Worm (Caenorhabditis elegans): Measurements from ENCODE around the gene T03F6.9.
"Not testable (repeated sequence)": the region's sequence is repeated elsewhere in the genome, so short reads cannot be mapped to it uniquely, and the experiment has no call there.

The T03F6.9 gene

ce11 chrIII:13404418-13404817 lies 33.5 kb upstream of the T03F6.9 start, which contains the start of gene ttr-52:
Gene ttr-52, plus strand, starts transcription at chrIII:13404718.
- TF ChIP-seq mab-5 (tag; optimal IDR thresholded peaks at IDR 0.05) (no peak), ceh-43 (GFP tag; optimal IDR thresholded peaks at IDR 0.05) (no peak), tbx-8 (GFP tag; optimal IDR thresholded peaks at IDR 0.05) (no peak), elt-3 (tag; optimal IDR thresholded peaks at IDR 0.05) (no peak), snpc-4 (tag; optimal IDR thresholded peaks at IDR 0.05) (no peak), unc-120 (tag; optimal IDR thresholded peaks at IDR 0.05; ENCODE audit: poor library complexity, severe bottlenecking) (no peak), unc-39 (tag; optimal IDR thresholded peaks at IDR 0.05) (no peak), ham-2 (GFP tag; optimal IDR thresholded peaks at IDR 0.05) (no peak), hlh-1 (tag; optimal IDR thresholded peaks at IDR 0.05) (no peak), nhr-12 (tag; optimal IDR thresholded peaks at IDR 0.05) (no peak), pha-4 (tag; optimal IDR thresholded peaks at IDR 0.05) (no peak), ces-1 (GFP tag; optimal IDR thresholded peaks at IDR 0.05) (no peak), sem-2 (GFP tag; optimal IDR thresholded peaks at IDR 0.05) (no peak), sptf-1 (tag; optimal IDR thresholded peaks at IDR 0.05) (no peak)

- no peak for TF ChIP-seq unc-120 (tag; optimal IDR thresholded peaks at IDR 0.05; ENCODE audit: poor library complexity, severe bottlenecking)
- no peak for TF ChIP-seq bed-3 (GFP tag; optimal IDR thresholded peaks at IDR 0.05)
- no peak for TF ChIP-seq nhr-76 (tag; optimal IDR thresholded peaks at IDR 0.05)
- no peak for TF ChIP-seq drap-1 (GFP tag; optimal IDR thresholded peaks at IDR 0.05)
- TF ChIP-seq pha-4 (tag; optimal IDR thresholded peaks at IDR 0.05): no peak
- no peak for TF ChIP-seq zip-8 (tag; optimal IDR thresholded peaks at IDR 0.05)
- TF ChIP-seq unc-39 (tag; optimal IDR thresholded peaks at IDR 0.05): no peak
- no peak for TF ChIP-seq elt-3 (tag; optimal IDR thresholded peaks at IDR 0.05)
- no peak for TF ChIP-seq ceh-83 (GFP tag; optimal IDR thresholded peaks at IDR 0.05)
- no peak for TF ChIP-seq flh-1 (GFP tag; optimal IDR thresholded peaks at IDR 0.05)
- no peak for TF ChIP-seq snpc-4 (tag; optimal IDR thresholded peaks at IDR 0.05)
- no peak for TF ChIP-seq lin-32 (GFP tag; optimal IDR thresholded peaks at IDR 0.05)
- no peak for TF ChIP-seq sptf-1 (tag; optimal IDR thresholded peaks at IDR 0.05)
- no peak for TF ChIP-seq hlh-1 (tag; optimal IDR thresholded peaks at IDR 0.05)
These were observed 32.1 kb upstream of the T03F6.9 start, which contains the start of gene mig-18 for ce11 chrIII:13402934-13403333. Gene mig-18, plus strand, starts transcription at chrIII:13403234.

- TF ChIP-seq pha-4 (tag; optimal IDR thresholded peaks at IDR 0.05); tbx-8 (GFP tag; optimal IDR thresholded peaks at IDR 0.05); elt-1 (tag; optimal IDR thresholded peaks at IDR 0.05; ENCODE audit: borderline replicate concordance, insufficient read depth): not testable (repeated sequence)
These were observed 30.9 kb upstream of the T03F6.9 start, which contains the start of the genes srlf-9 and srlf-10 for ce11 chrIII:13401673-13402258. Gene srlf-9, minus strand, starts transcription at chrIII:13401773. Gene srlf-10, plus strand, starts transcription at chrIII:13402208.

ce11 chrIII:13395262-13395661 lies 24.4 kb upstream of the T03F6.9 start, which contains the start of gene F11F1.1:
Gene F11F1.1, plus strand, starts transcription at chrIII:13395562.
- TF ChIP-seq snpc-4 (tag; optimal IDR thresholded peaks at IDR 0.05) (no peak), unc-120 (tag; optimal IDR thresholded peaks at IDR 0.05; ENCODE audit: poor library complexity, severe bottlenecking) (no peak), zip-8 (tag; optimal IDR thresholded peaks at IDR 0.05) (no peak), mep-1 (tag; optimal IDR thresholded peaks at IDR 0.05) (no peak), nhr-2 (tag; optimal IDR thresholded peaks at IDR 0.05) (no peak), nhr-28 (tag; optimal IDR thresholded peaks at IDR 0.05) (no peak), sem-2 (GFP tag; optimal IDR thresholded peaks at IDR 0.05) (no peak), lsy-2 (tag; optimal IDR thresholded peaks at IDR 0.05) (no peak), cnd-1 (tag; optimal IDR thresholded peaks at IDR 0.05) (no peak), unc-39 (tag; optimal IDR thresholded peaks at IDR 0.05) (no peak), lin-32 (GFP tag; optimal IDR thresholded peaks at IDR 0.05) (no peak), drap-1 (GFP tag; optimal IDR thresholded peaks at IDR 0.05) (no peak)

ce11 chrIII:13393647-13394046 lies 22.8 kb upstream of the T03F6.9 start, which contains the start of gene qdpr-1:
Gene qdpr-1, plus strand, starts transcription at chrIII:13393910.
- no peak for TF ChIP-seq elt-3 (tag; optimal IDR thresholded peaks at IDR 0.05)
- no peak for TF ChIP-seq nhr-12 (tag; optimal IDR thresholded peaks at IDR 0.05)
- TF ChIP-seq nhr-2 (tag; optimal IDR thresholded peaks at IDR 0.05): no peak
- no peak for TF ChIP-seq hlh-1 (tag; optimal IDR thresholded peaks at IDR 0.05)
- TF ChIP-seq snpc-4 (tag; optimal IDR thresholded peaks at IDR 0.05): no peak
- no peak for TF ChIP-seq unc-62 (GFP tag; optimal IDR thresholded peaks at IDR 0.05)
- no peak for TF ChIP-seq nhr-237 (tag; optimal IDR thresholded peaks at IDR 0.05)
- TF ChIP-seq ztf-11 (tag; optimal IDR thresholded peaks at IDR 0.05): no peak
- no peak for TF ChIP-seq mab-5 (tag; optimal IDR thresholded peaks at IDR 0.05)
- no peak for TF ChIP-seq cnd-1 (tag; optimal IDR thresholded peaks at IDR 0.05)
- no peak for TF ChIP-seq M03D4.4 (tag; optimal IDR thresholded peaks at IDR 0.05)
- no peak for TF ChIP-seq mep-1 (tag; optimal IDR thresholded peaks at IDR 0.05)
- no peak for TF ChIP-seq sem-2 (GFP tag; optimal IDR thresholded peaks at IDR 0.05)
- no peak for TF ChIP-seq zip-8 (tag; optimal IDR thresholded peaks at IDR 0.05)
- no peak for TF ChIP-seq nhr-76 (tag; optimal IDR thresholded peaks at IDR 0.05)
- TF ChIP-seq lin-13 (tag; optimal IDR thresholded peaks at IDR 0.05): no peak
- TF ChIP-seq lin-32 (GFP tag; optimal IDR thresholded peaks at IDR 0.05): no peak
- no peak for TF ChIP-seq elt-1 (tag; optimal IDR thresholded peaks at IDR 0.05; ENCODE audit: borderline replicate concordance, insufficient read depth)
- no peak for TF ChIP-seq unc-39 (tag; optimal IDR thresholded peaks at IDR 0.05)
- no peak for TF ChIP-seq pha-4 (tag; optimal IDR thresholded peaks at IDR 0.05)

Measured in whole organism, mixed stage, embryonic.